Worm (Caenorhabditis elegans): ENCODE results near the gene pitr-2.

The pitr-2 gene

ce11 chrV:9085845-9086244, 51.7 kb downstream of the pitr-2 start (continued):
- no peak for TF ChIP-seq blmp-1 (tag; optimal IDR thresholded peaks at IDR 0.05; ENCODE audit: insufficient read depth)
- TF ChIP-seq skn-1 (tag; optimal IDR thresholded peaks at IDR 0.05): no peak
- TF ChIP-seq ama-1 (optimal IDR thresholded peaks at IDR 0.05): no peak
- no peak for TF ChIP-seq elt-1 (tag; optimal IDR thresholded peaks at IDR 0.05)
- TF ChIP-seq unc-55 (GFP tag; optimal IDR thresholded peaks at IDR 0.05): no peak
- no peak for TF ChIP-seq aly-2 (tag; optimal IDR thresholded peaks at IDR 0.05)
- TF ChIP-seq nhr-6 (tag; optimal IDR thresholded peaks at IDR 0.05): no peak
- no peak for TF ChIP-seq ztf-4 (tag; optimal IDR thresholded peaks at IDR 0.05)

All from whole organism, L2 larva.